Fruit fly (Drosophila melanogaster) whole organism, embryonic: ENCODE measurements around the gene PolD2.
A peak's percentile ranks its signal among the peaks of the same experiment; 100 is the strongest.

Source experiments
- Blimp-1 ChIP-seq: fragments of 200-800 bp; sonication (Bioruptor generic); optimal IDR thresholded peaks from 3 replicates; lab custom pipeline; 2018; ENCODE audit warnings: missing biosample characterization, missing genetic modification characterization, mild to moderate bottlenecking, moderate library complexity, missing genetic modification reagents
- CG11398 ChIP-seq: fragments of 200-800 bp; sonication (Bioruptor generic); optimal IDR thresholded peaks from 2 replicates; lab custom pipeline; 2016; ENCODE audit warnings: missing biosample characterization, missing genetic modification characterization
- CG14014 ChIP-seq: fragments of 200-800 bp; sonication (Bioruptor generic); IDR thresholded peaks from 2 replicates; pipeline ENCODE4 v1.3.6; 2022; ENCODE audit warnings: missing biosample characterization, missing genetic modification characterization
- CG16813 ChIP-seq: fragments of 200-800 bp; sonication (Bioruptor generic); IDR thresholded peaks from 3 replicates; pipeline ENCODE4 v1.3.6; 2022; ENCODE audit warnings: missing biosample characterization, missing genetic modification characterization; ENCODE audit not compliant: partially characterized antibody
- CG16863 ChIP-seq: fragments of 200-800 bp; sonication (Bioruptor generic); optimal IDR thresholded peaks from 3 replicates; lab custom pipeline; 2016; ENCODE audit warnings: missing biosample characterization, missing genetic modification characterization
- CG17328 ChIP-seq: fragments of 200-800 bp; sonication (Bioruptor generic); IDR thresholded peaks from 2 replicates; pipeline ENCODE4 v1.3.6; 2022; ENCODE audit warnings: missing biosample characterization, missing genetic modification characterization
- CG17912 ChIP-seq: fragments of 200-800 bp; sonication (Bioruptor generic); optimal IDR thresholded peaks from 2 replicates; lab custom pipeline; 2018; ENCODE audit warnings: missing biosample characterization, mild to moderate bottlenecking, missing genetic modification characterization
- CG18011 ChIP-seq: fragments of 200-800 bp; sonication (Bioruptor generic); optimal IDR thresholded peaks from 2 replicates; lab custom pipeline; 2017; ENCODE audit warnings: missing biosample characterization, missing genetic modification characterization, mild to moderate bottlenecking, moderate library complexity, missing genotype
- CG18262 ChIP-seq: fragments of 200-800 bp; optimal IDR thresholded peaks from 3 replicates; lab custom pipeline; 2019; ENCODE audit warnings: missing biosample characterization, mild to moderate bottlenecking, missing genetic modification characterization, moderate library complexity
- CG30431 ChIP-seq: fragments of 200-800 bp; sonication (Bioruptor generic); optimal IDR thresholded peaks from 2 replicates; lab custom pipeline; 2017; ENCODE audit warnings: missing biosample characterization, missing genetic modification characterization
- CG31224 ChIP-seq: fragments of 200-800 bp; sonication (Bioruptor generic); IDR thresholded peaks from 2 replicates; pipeline ENCODE4 v1.3.6; 2022; ENCODE audit warnings: missing biosample characterization, missing genetic modification characterization
- CG32772 ChIP-seq: fragments of 200-800 bp; sonication (Bioruptor generic); IDR thresholded peaks from 2 replicates; pipeline ENCODE4 v1.3.6; 2022; ENCODE audit warnings: missing biosample characterization, missing genetic modification characterization
- CG7357 ChIP-seq: fragments of 200-800 bp; sonication (Bioruptor generic); IDR thresholded peaks from 3 replicates; pipeline ENCODE4 v1.3.6; 2022; ENCODE audit warnings: missing biosample characterization, missing genetic modification characterization
- Chrac-16 ChIP-seq: fragments of 200-800 bp; sonication (Bioruptor generic); optimal IDR thresholded peaks from 3 replicates; lab custom pipeline; 2016; ENCODE audit warnings: missing biosample characterization, missing genetic modification characterization
- CrebB ChIP-seq: fragments of 200-800 bp; sonication (Bioruptor generic); optimal IDR thresholded peaks from 3 replicates; lab custom pipeline; 2018; ENCODE audit warnings: missing biosample characterization, mild to moderate bottlenecking, missing genetic modification characterization
- Dek ChIP-seq: fragments of 200-800 bp; sonication (Bioruptor generic); optimal IDR thresholded peaks from 3 replicates; lab custom pipeline; 2019; ENCODE audit warnings: missing biosample characterization, mild to moderate bottlenecking, missing genetic modification characterization, moderate library complexity
- Ets65A ChIP-seq: fragments of 200-800 bp; sonication (Bioruptor generic); peaks from one replicate; lab custom pipeline; 2016; ENCODE audit warnings: missing biosample characterization, missing genetic modification characterization
- HHEX ChIP-seq: fragments of 200-800 bp; sonication (Bioruptor generic); optimal IDR thresholded peaks from 3 replicates; lab custom pipeline; 2017; ENCODE audit warnings: missing biosample characterization, mild to moderate bottlenecking, missing genetic modification characterization, missing genetic modification reagents
- HLH3B ChIP-seq: fragments of 200-800 bp; sonication (Bioruptor generic); IDR thresholded peaks from 2 replicates; pipeline ENCODE4 v1.3.6; 2022; ENCODE audit warnings: missing biosample characterization, missing genetic modification characterization
- Hmr ChIP-seq: fragments of 200-800 bp; sonication (Bioruptor generic); optimal IDR thresholded peaks from 3 replicates; lab custom pipeline; 2017; ENCODE audit warnings: mild to moderate bottlenecking, missing biosample characterization, missing genetic modification reagents, missing genetic modification characterization
- Hr3 ChIP-seq: fragments of 200-800 bp; sonication (Bioruptor generic); optimal IDR thresholded peaks from 3 replicates; lab custom pipeline; 2016; ENCODE audit warnings: missing biosample characterization, missing genetic modification characterization
- Jarid2 ChIP-seq: fragments of 200-800 bp; sonication (Bioruptor generic); optimal IDR thresholded peaks from 3 replicates; lab custom pipeline; 2017; ENCODE audit warnings: mild to moderate bottlenecking, missing biosample characterization, missing genetic modification reagents, missing genetic modification characterization
- Side ChIP-seq: fragments of 200-800 bp; sonication (Bioruptor generic); optimal IDR thresholded peaks from 2 replicates; lab custom pipeline; 2016; ENCODE audit warnings: missing biosample characterization, missing genetic modification characterization
- Sin3A ChIP-seq: fragments of >200 bp; optimal IDR thresholded peaks from 2 replicates; lab custom pipeline; 2018
- Trl ChIP-seq, 3 experiments: fragments of >200 bp in 2 of 3; fragments of 200-800 bp in 1 of 3; sonication (Bioruptor generic) in 1 of 3; optimal IDR thresholded peaks; 2 replicates in 1 of 3; 3 replicates in 2 of 3; lab custom pipeline; 2016 to 2017; ENCODE audit warnings: missing biosample characterization in 1 of 3, missing genetic modification characterization in 1 of 3
- Xrp1 ChIP-seq: fragments of 200-800 bp; sonication (Bioruptor generic); IDR thresholded peaks from 2 replicates; pipeline ENCODE4 v1.3.6; 2022; ENCODE audit warnings: missing biosample characterization, missing genetic modification characterization
- ara ChIP-seq: fragments of 200-800 bp; sonication (Bioruptor generic); IDR thresholded peaks from 2 replicates; pipeline ENCODE4 v1.3.6; 2022; ENCODE audit warnings: missing biosample characterization, missing genetic modification characterization
- cwo ChIP-seq: fragments of 200-800 bp; sonication (Bioruptor generic); optimal IDR thresholded peaks from 3 replicates; lab custom pipeline; 2017; ENCODE audit warnings: missing biosample characterization, missing genetic modification characterization, mild to moderate bottlenecking, moderate library complexity, missing genetic modification reagents
- dpn ChIP-seq, 2 experiments: fragments of 200-800 bp; sonication (Bioruptor generic); optimal IDR thresholded peaks; 3 replicates each; lab custom pipeline; 2016; ENCODE audit warnings: missing biosample characterization in 2 of 2, missing genetic modification characterization in 2 of 2
- dysf ChIP-seq: fragments of 200-800 bp; sonication (Bioruptor generic); IDR thresholded peaks from 3 replicates; pipeline ENCODE4 v1.3.6; 2022; ENCODE audit warnings: missing biosample characterization, missing genetic modification characterization
- insv ChIP-seq, 2 experiments: fragments of 200-800 bp; sonication (Bioruptor generic); optimal IDR thresholded peaks; 3 replicates each; lab custom pipeline; 2016 to 2018; ENCODE audit warnings: missing biosample characterization in 2 of 2, missing genetic modification characterization in 2 of 2
- inv ChIP-seq: fragments of 200-800 bp; sonication (Bioruptor generic); IDR thresholded peaks from 2 replicates; pipeline ENCODE4 v1.3.6; 2022; ENCODE audit warnings: missing biosample characterization, missing genetic modification characterization; ENCODE audit not compliant: partially characterized antibody
- lbe ChIP-seq: fragments of 200-800 bp; sonication (Bioruptor generic); optimal IDR thresholded peaks from 2 replicates; lab custom pipeline; 2016; ENCODE audit warnings: missing biosample characterization, mild to moderate bottlenecking, missing genetic modification characterization
- mirr ChIP-seq: fragments of 200-800 bp; sonication (Bioruptor generic); optimal IDR thresholded peaks from 3 replicates; lab custom pipeline; 2018; ENCODE audit warnings: missing biosample characterization, mild to moderate bottlenecking, missing genetic modification characterization
- onecut ChIP-seq: fragments of 200-800 bp; sonication (Bioruptor generic); IDR thresholded peaks from 2 replicates; pipeline ENCODE4 v1.3.6; 2022; ENCODE audit warnings: missing biosample characterization, missing genetic modification characterization
- pros ChIP-seq: fragments of 200-800 bp; sonication (Bioruptor generic); optimal IDR thresholded peaks from 3 replicates; lab custom pipeline; 2019; ENCODE audit warnings: missing biosample characterization, mild to moderate bottlenecking, missing genetic modification characterization, moderate library complexity
- pzg ChIP-seq: fragments of 200-800 bp; sonication (Bioruptor generic); optimal IDR thresholded peaks from 3 replicates; lab custom pipeline; 2018; ENCODE audit warnings: missing biosample characterization, mild to moderate bottlenecking, missing genetic modification characterization, moderate library complexity
- ro ChIP-seq: fragments of 200-800 bp; sonication (Bioruptor generic); IDR thresholded peaks from 2 replicates; pipeline ENCODE4 v1.3.6; 2022; ENCODE audit warnings: missing biosample characterization, missing genetic modification characterization
- sd ChIP-seq: fragments of 200-800 bp; sonication (Bioruptor generic); optimal IDR thresholded peaks from 3 replicates; lab custom pipeline; 2018; ENCODE audit warnings: missing biosample characterization, mild to moderate bottlenecking, missing genetic modification characterization, moderate library complexity
- tio ChIP-seq: fragments of 200-800 bp; sonication (Bioruptor generic); optimal IDR thresholded peaks from 2 replicates; lab custom pipeline; 2017; ENCODE audit warnings: missing biosample characterization, missing genetic modification characterization, inconsistent platforms
- tup ChIP-seq: fragments of 200-800 bp; sonication (Bioruptor generic); optimal IDR thresholded peaks from 2 replicates; lab custom pipeline; 2016; ENCODE audit warnings: missing biosample characterization, mild to moderate bottlenecking, missing genetic modification characterization, moderate library complexity
- z ChIP-seq: fragments of 200-800 bp; sonication (Bioruptor generic); IDR thresholded peaks from 3 replicates; pipeline ENCODE4 v1.3.6; 2022; ENCODE audit warnings: missing biosample characterization, missing genetic modification characterization
- zen ChIP-seq: fragments of 200-800 bp; sonication (Bioruptor generic); optimal IDR thresholded peaks from 3 replicates; lab custom pipeline; 2018; ENCODE audit warnings: missing biosample characterization, mild to moderate bottlenecking, missing genetic modification characterization, moderate library complexity

The PolD2 gene

DNA sequence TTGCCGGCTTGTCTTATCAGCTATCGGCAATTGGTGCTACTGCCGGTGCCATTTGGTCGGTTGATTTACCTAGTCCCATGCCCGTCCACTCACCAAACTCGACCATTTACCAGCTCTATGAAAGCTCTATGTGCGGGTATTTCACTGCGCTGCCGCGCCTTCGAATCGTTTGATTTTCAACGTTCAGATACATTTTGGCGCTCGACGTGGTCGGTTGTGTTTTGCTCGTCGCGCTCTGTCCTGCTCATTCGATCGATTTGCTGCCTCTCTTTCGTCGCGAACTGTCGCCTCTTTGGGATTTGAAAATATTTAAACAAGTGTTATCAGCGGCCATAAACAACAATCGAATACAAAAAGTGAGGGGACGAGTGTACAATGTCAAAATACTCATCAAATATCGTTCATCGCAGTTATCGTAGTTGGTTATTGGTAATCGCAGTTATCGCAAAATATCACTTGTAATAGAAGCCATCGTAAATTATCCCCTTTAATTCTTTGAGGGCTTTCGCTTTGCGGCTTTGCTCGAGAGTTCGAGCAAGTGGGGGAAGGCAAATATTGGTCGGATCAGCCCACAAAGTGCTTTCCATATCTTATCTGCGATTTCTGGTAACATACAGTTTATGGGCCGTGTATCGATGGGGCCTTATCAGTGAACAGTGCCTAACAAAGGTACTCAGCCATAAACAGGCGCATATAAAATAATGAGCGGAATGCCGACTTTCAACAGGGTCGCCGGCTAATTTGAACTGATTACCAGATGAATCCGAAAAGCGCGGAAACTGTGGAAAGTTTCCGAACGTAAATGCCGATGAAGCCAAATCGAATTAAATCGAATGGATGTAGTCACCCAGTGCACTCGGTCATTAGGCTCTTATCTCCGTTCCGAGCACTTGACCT is 33.5 kb upstream of the PolD2 start (continued):
- peak; percentile 97 for TF ChIP-seq mirr (GFP tag; lab: Kevin White, UChicago)
- TF ChIP-seq ro (GFP tag; lab: Robert Waterston, UW): no peak
- TF ChIP-seq lbe: no peak
- no peak for TF ChIP-seq onecut (GFP tag; lab: Robert Waterston, UW)
- peak; percentile 37 for TF ChIP-seq Hmr (GFP tag; lab: Kevin White, UChicago)
- no peak for TF ChIP-seq dysf
- TF ChIP-seq Side: no peak
- TF ChIP-seq Blimp-1 (GFP tag; lab: Kevin White, UChicago): no peak
- no peak for TF ChIP-seq CG11398 (GFP tag; lab: Kevin White, UChicago)
- no peak for TF ChIP-seq dpn (GFP tag; optimal IDR thresholded peaks at IDR 0.05; lab: Kevin White, UChicago)
- no peak for TF ChIP-seq ara
- TF ChIP-seq CG31224 (GFP tag; lab: Robert Waterston, UW): no peak
- TF ChIP-seq Trl (optimal IDR thresholded peaks at IDR 0.05; lab: Kevin White, UChicago): peak in 1 of 2 experiments; percentile 38
- no peak for TF ChIP-seq Trl (GFP tag; optimal IDR thresholded peaks at IDR 0.05; lab: Kevin White, UChicago)
- no peak for TF ChIP-seq CG16813 (GFP tag; lab: Robert Waterston, UW)
- no peak for TF ChIP-seq CG17912 (GFP tag; lab: Kevin White, UChicago)
- no peak for TF ChIP-seq pros (GFP tag; lab: Kevin White, UChicago)
- no peak for TF ChIP-seq Hr3
- no peak for TF ChIP-seq tup (GFP tag; lab: Kevin White, UChicago)
- TF ChIP-seq CG32772 (GFP tag; lab: Robert Waterston, UW): no peak
- no peak for TF ChIP-seq CG18011 (GFP tag; lab: Kevin White, UChicago)
- TF ChIP-seq Sin3A (lab: Kevin White, UChicago): no peak
- TF ChIP-seq CG17328: no peak
- TF ChIP-seq CG30431 (GFP tag; lab: Kevin White, UChicago): no peak
- no peak for TF ChIP-seq HHEX (GFP tag; lab: Kevin White, UChicago)
- no peak for TF ChIP-seq CG7357 (GFP tag; lab: Robert Waterston, UW)
- peak; percentile 19 for TF ChIP-seq cwo
- TF ChIP-seq z: no peak
- no peak for TF ChIP-seq insv (GFP tag; optimal IDR thresholded peaks at IDR 0.05; lab: Kevin White, UChicago)
- no peak for TF ChIP-seq Xrp1 (GFP tag; lab: Robert Waterston, UW)
- peak; percentile 52 for TF ChIP-seq Jarid2 (GFP tag; lab: Kevin White, UChicago)
- no peak for TF ChIP-seq inv (GFP tag; lab: Robert Waterston, UW)
- TF ChIP-seq zen (tag; lab: Kevin White, UChicago): no peak
- TF ChIP-seq CG16863 (GFP tag; lab: Kevin White, UChicago): no peak
- TF ChIP-seq tio (GFP tag; lab: Kevin White, UChicago): no peak
- TF ChIP-seq CG14014 (GFP tag; lab: Robert Waterston, UW): no peak
- no peak for TF ChIP-seq Chrac-16 (GFP tag; lab: Kevin White, UChicago)
- no peak for TF ChIP-seq CG18262 (tag; lab: Kevin White, UChicago)
- peak; percentile 1 for TF ChIP-seq CrebB
- no peak for TF ChIP-seq pzg (GFP tag; lab: Kevin White, UChicago)
- peak; percentile 79 for TF ChIP-seq Ets65A (GFP tag; lab: Kevin White, UChicago)
- no peak for TF ChIP-seq Dek (tag; lab: Kevin White, UChicago)
- peak; percentile 30 for TF ChIP-seq sd (tag; lab: Kevin White, UChicago)
- no peak for TF ChIP-seq HLH3B (GFP tag; lab: Robert Waterston, UW)
